Worm (Caenorhabditis elegans): ENCODE measurements around the gene swan-1.

swan-1 gene

ce11 chrV:13789362-13789761 lies 17.7 kb downstream of the swan-1 start (continued):
- TF ChIP-seq ceh-2 (tag; optimal IDR thresholded peaks at IDR 0.05), result peak; percentile 51
- peak; percentile 83 for TF ChIP-seq dmd-4 (tag; optimal IDR thresholded peaks at IDR 0.05; ENCODE audit: borderline replicate concordance)
- peak; percentile 94 for TF ChIP-seq nfya-1 (tag; optimal IDR thresholded peaks at IDR 0.05)
- TF ChIP-seq che-1 (tag; optimal IDR thresholded peaks at IDR 0.05), result no peak
- TF ChIP-seq T23F11.4 (GFP tag; optimal IDR thresholded peaks at IDR 0.05), result peak; percentile 14
- TF ChIP-seq lin-11 (tag; optimal IDR thresholded peaks at IDR 0.05), result no peak
- peak; percentile 90 for TF ChIP-seq ceh-14 (tag; optimal IDR thresholded peaks at IDR 0.05)
- peak; percentile 70 for TF ChIP-seq ceh-48 (tag; optimal IDR thresholded peaks at IDR 0.05)
- TF ChIP-seq ref-2 (tag; optimal IDR thresholded peaks at IDR 0.05), result peak; percentile 41
- TF ChIP-seq rnt-1 (tag; optimal IDR thresholded peaks at IDR 0.05), result peak; percentile 76
- peak; percentile 34 for TF ChIP-seq elt-2 (tag; optimal IDR thresholded peaks at IDR 0.05)
- peak; percentile 27 for TF ChIP-seq ceh-6 (GFP tag; optimal IDR thresholded peaks at IDR 0.05)
- no peak for TF ChIP-seq pqm-1 (tag; optimal IDR thresholded peaks at IDR 0.05)
- no peak for TF ChIP-seq hlh-13 (GFP tag; optimal IDR thresholded peaks at IDR 0.05)
- no peak for TF ChIP-seq gmeb-2 (tag; optimal IDR thresholded peaks at IDR 0.05)
- peak; percentile 42 for TF ChIP-seq fax-1 (tag; optimal IDR thresholded peaks at IDR 0.05)
- no peak for TF ChIP-seq nhr-232 (tag; optimal IDR thresholded peaks at IDR 0.05)
- TF ChIP-seq odd-2 (tag; optimal IDR thresholded peaks at IDR 0.05), result no peak
- no peak for TF ChIP-seq K02D7.2 (tag; optimal IDR thresholded peaks at IDR 0.05)
- peak; percentile 26 for TF ChIP-seq hlh-6 (tag; optimal IDR thresholded peaks at IDR 0.05)
- peak; percentile 73 for TF ChIP-seq ets-4 (tag; optimal IDR thresholded peaks at IDR 0.05)
- no peak for TF ChIP-seq ama-1 (optimal IDR thresholded peaks at IDR 0.05)
- no peak for TF ChIP-seq madf-2 (tag; optimal IDR thresholded peaks at IDR 0.05)
- TF ChIP-seq pha-2 (tag; optimal IDR thresholded peaks at IDR 0.05), result peak; percentile 38
- no peak for TF ChIP-seq ttx-3 (tag; optimal IDR thresholded peaks at IDR 0.05)
- TF ChIP-seq eyg-1 (tag; optimal IDR thresholded peaks at IDR 0.05), result no peak
- TF ChIP-seq pax-1 (tag; optimal IDR thresholded peaks at IDR 0.05), result peak; percentile 57
- peak; percentile 86 for TF ChIP-seq unc-55 (GFP tag; optimal IDR thresholded peaks at IDR 0.05)
- peak; percentile 79 for TF ChIP-seq tbx-2 (tag; optimal IDR thresholded peaks at IDR 0.05)
- TF ChIP-seq F13H6.1 (tag; optimal IDR thresholded peaks at IDR 0.05), result peak; percentile 58

DNA sequence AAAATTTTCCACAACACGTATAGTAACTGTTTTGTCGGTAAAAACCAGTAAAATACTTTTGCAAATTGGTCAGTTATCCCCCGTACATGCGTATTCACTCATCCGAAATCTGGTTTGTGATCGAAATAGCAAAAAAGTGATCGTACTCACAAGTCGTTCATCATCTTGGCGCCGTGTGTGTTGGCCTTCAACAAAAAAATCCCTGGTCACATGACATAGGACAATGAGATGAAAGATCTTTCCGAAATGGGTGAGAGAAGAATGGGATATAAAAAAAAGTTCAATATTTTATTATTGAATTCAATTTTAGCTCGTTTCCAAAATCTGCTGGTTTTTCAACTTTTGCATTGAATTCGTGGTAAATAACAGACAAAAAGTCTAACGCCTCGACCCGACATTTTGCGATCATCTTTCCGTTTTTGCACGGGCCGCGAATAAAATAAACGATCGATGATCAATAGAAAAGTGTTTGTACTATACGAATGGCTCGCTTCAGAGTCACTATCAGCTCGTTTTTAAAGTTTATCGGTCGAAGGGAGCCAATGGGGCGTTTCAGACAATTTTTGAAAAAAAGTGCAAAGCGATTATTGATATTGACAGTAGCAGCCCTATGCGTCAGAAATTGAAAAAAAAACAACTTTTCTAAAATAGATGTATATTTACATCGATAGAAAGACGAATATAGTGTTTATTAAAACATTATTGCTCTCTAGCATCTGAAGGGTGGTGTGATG lies 18.9 kb downstream of the swan-1 start:
- TF ChIP-seq ceh-6 (GFP tag; optimal IDR thresholded peaks at IDR 0.05), result no peak
- TF ChIP-seq ceh-19 (GFP tag; optimal IDR thresholded peaks at IDR 0.05), result no peak
- no peak for TF ChIP-seq F13H6.1 (tag; optimal IDR thresholded peaks at IDR 0.05)
- no peak for TF ChIP-seq C38D4.7 (GFP tag; optimal IDR thresholded peaks at IDR 0.05)
- TF ChIP-seq ceh-9 (tag; optimal IDR thresholded peaks at IDR 0.05), result no peak
- no peak for TF ChIP-seq ttx-3 (tag; optimal IDR thresholded peaks at IDR 0.05)
- TF ChIP-seq ref-2 (tag; optimal IDR thresholded peaks at IDR 0.05), result no peak
- TF ChIP-seq gmeb-2 (tag; optimal IDR thresholded peaks at IDR 0.05), result no peak
- TF ChIP-seq pag-3 (tag; optimal IDR thresholded peaks at IDR 0.05; ENCODE audit: borderline replicate concordance), result no peak
- no peak for TF ChIP-seq lin-11 (tag; optimal IDR thresholded peaks at IDR 0.05)

DNA sequence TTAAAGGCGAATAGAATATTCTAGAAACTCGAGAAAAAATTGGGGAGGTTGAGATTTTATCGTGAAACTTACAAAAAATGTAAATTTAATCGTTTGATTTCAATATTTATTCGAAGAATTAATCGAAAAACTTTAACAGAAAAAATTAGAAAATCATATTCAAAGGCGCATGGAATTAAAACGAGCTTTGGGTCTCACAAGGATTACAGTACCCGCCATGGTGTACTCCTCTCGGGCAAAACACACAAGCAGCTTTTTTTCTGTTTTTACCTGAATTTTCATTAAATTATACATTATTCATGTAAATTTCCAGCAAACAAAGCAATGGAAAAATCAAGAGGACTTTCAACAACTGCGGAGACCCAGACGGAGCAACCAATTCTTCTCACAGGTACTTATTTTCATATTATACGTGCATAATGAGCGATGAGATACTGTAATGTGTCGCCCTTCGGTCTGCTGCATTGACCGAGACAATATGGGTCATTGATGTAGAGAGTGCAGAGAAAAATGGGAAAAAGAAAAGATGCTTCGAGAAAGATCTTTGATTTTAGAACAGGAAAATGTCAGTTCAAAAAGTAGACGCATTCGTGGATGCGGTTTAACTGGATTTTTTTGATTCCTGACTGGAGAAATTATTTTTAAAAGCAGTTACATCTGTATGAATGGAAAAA lies 19.7 kb downstream of the swan-1 start, which contains the start of the genes F53C11.4 and F53C11.5:
TSS of gene F53C11.4 (minus strand) at position 128 of the 674 bp plus-strand sequence.
TSS of gene F53C11.5 (plus strand) at position 325 of the 674 bp plus-strand sequence.
- no peak for TF ChIP-seq fkh-10 (GFP tag; optimal IDR thresholded peaks at IDR 0.05)
- TF ChIP-seq tbx-7 (tag; optimal IDR thresholded peaks at IDR 0.05), result no peak
- TF ChIP-seq elt-2 (tag; optimal IDR thresholded peaks at IDR 0.05), result peak; percentile 12
- TF ChIP-seq ceh-14 (tag; optimal IDR thresholded peaks at IDR 0.05), result no peak
- TF ChIP-seq ets-4 (tag; optimal IDR thresholded peaks at IDR 0.05), result peak; percentile 14
- peak; percentile 14 for TF ChIP-seq tbx-2 (tag; optimal IDR thresholded peaks at IDR 0.05)
- TF ChIP-seq sox-4 (tag; optimal IDR thresholded peaks at IDR 0.05), result no peak
- TF ChIP-seq ceh-31 (tag; optimal IDR thresholded peaks at IDR 0.05), result peak; percentile 14
- TF ChIP-seq hlh-8 (tag; optimal IDR thresholded peaks at IDR 0.05), result no peak
- TF ChIP-seq gmeb-2 (tag; optimal IDR thresholded peaks at IDR 0.05), result no peak
- no peak for TF ChIP-seq ceh-2 (tag; optimal IDR thresholded peaks at IDR 0.05)
- no peak for TF ChIP-seq ztf-16 (tag; optimal IDR thresholded peaks at IDR 0.05)
- TF ChIP-seq nfya-1 (tag; optimal IDR thresholded peaks at IDR 0.05), result peak; percentile 60
- no peak for TF ChIP-seq madf-2 (tag; optimal IDR thresholded peaks at IDR 0.05)
